Fruit fly (Drosophila melanogaster): Measurements from ENCODE around the gene mRpL21.
A peak's percentile ranks its signal among the peaks of the same experiment; 100 is the strongest.

The mRpL21 gene

dm6 chr3L:19260278-19260803, 5.5 kb upstream of the mRpL21 start, which contains the start of gene nes (continued):
- TF ChIP-seq toy (GFP tag; IDR thresholded peaks at IDR 0.05) (no peak), nmo (GFP tag; optimal IDR thresholded peaks at IDR 0.05) (no peak), CG7987 (GFP tag; optimal IDR thresholded peaks at IDR 0.05) (peak; percentile 40), CG1647 (GFP tag; optimal IDR thresholded peaks at IDR 0.05) (no peak), CoRest (tag; optimal IDR thresholded peaks at IDR 0.05) (peak; percentile 3), ssp (GFP tag; IDR thresholded peaks at IDR 0.05) (0 out of 2 replicates have a peak, but pooled peaks have one; percentile 41), CG10431 (GFP tag; optimal IDR thresholded peaks at IDR 0.05) (no peak), ara (GFP tag; IDR thresholded peaks at IDR 0.05) (no peak), BtbVII (GFP tag; optimal IDR thresholded peaks at IDR 0.05) (no peak), vfl (GFP tag; optimal IDR thresholded peaks at IDR 0.05) (no peak), tup (GFP tag; optimal IDR thresholded peaks at IDR 0.05) (no peak)

- peak; percentile 4 for TF ChIP-seq CG34376 (GFP tag; optimal IDR thresholded peaks at IDR 0.05)
- TF ChIP-seq grn (GFP tag; optimal IDR thresholded peaks at IDR 0.05): peak; percentile 77
- peak; percentile 80; the same call in 1 of the 2 replicates for TF ChIP-seq sens-2 (GFP tag; IDR thresholded peaks at IDR 0.05)
- peak; percentile 93 for TF ChIP-seq sug (tag; optimal IDR thresholded peaks at IDR 0.05)
- peak; percentile 44 for TF ChIP-seq Vsx1 (GFP tag; optimal IDR thresholded peaks at IDR 0.05)
- peak; percentile 27 for TF ChIP-seq CG10543 (GFP tag; optimal IDR thresholded peaks at IDR 0.05)
- TF ChIP-seq Pdp1 (GFP tag; optimal IDR thresholded peaks at IDR 0.05): peak in 1 of 2 experiments; percentile 63
- TF ChIP-seq Mrtf (GFP tag; IDR thresholded peaks at IDR 0.05): no peak
- peak; percentile 86 for TF ChIP-seq exex (tag; optimal IDR thresholded peaks at IDR 0.05)
- no peak for TF ChIP-seq CoRest (tag; optimal IDR thresholded peaks at IDR 0.05)
- TF ChIP-seq GATAe (GFP tag; conservative IDR thresholded peaks at IDR 0.05): 0 out of 2 replicates have a peak, but pooled peaks have one; percentile 31
- no peak for TF ChIP-seq CG4730 (GFP tag; IDR thresholded peaks at IDR 0.05)
Measured at dm6 chr3L:19258199-19258598, 3.3 kb upstream of the mRpL21 start.

- TF ChIP-seq Ptx1 (GFP tag; IDR thresholded peaks at IDR 0.05) (0 out of 2 replicates have a peak, but pooled peaks have one; percentile 28), Nf-YB (GFP tag; optimal IDR thresholded peaks at IDR 0.05) (no peak), unpg (GFP tag; optimal IDR thresholded peaks at IDR 0.05) (peak; percentile 24), CG7745 (tag; optimal IDR thresholded peaks at IDR 0.05) (no peak), az2 (GFP tag; optimal IDR thresholded peaks at IDR 0.05) (no peak), gcm2 (GFP tag; optimal IDR thresholded peaks at IDR 0.05) (no peak), CG8388 (GFP tag; optimal IDR thresholded peaks at IDR 0.05) (peak; percentile 41), Hr39 (optimal IDR thresholded peaks at IDR 0.05) (no peak), Fer1 (GFP tag; optimal IDR thresholded peaks at IDR 0.05) (peak; percentile 49), CG18476 (GFP tag; optimal IDR thresholded peaks at IDR 0.05) (no peak), CG2120 (GFP tag; optimal IDR thresholded peaks at IDR 0.05) (no peak), CG13424 (tag; optimal IDR thresholded peaks at IDR 0.05) (peak; percentile 26), CG2875 (GFP tag; optimal IDR thresholded peaks at IDR 0.05) (no peak), CG7928 (GFP tag; optimal IDR thresholded peaks at IDR 0.05) (no peak), CG5953 (GFP tag; IDR thresholded peaks at IDR 0.05) (no peak), Eip74EF (GFP tag; optimal IDR thresholded peaks at IDR 0.05) (no peak), Hmr (GFP tag; optimal IDR thresholded peaks at IDR 0.05) (peak; percentile 33), h (optimal IDR thresholded peaks at IDR 0.05) (no peak), CG2678 (tag; optimal IDR thresholded peaks at IDR 0.05) (peak; percentile 64), Ets65A (GFP tag) (peak; percentile 4), ATbp (GFP tag; optimal IDR thresholded peaks at IDR 0.05) (peak; percentile 1), Gug (GFP tag; IDR thresholded peaks at IDR 0.05) (no peak), sqz (GFP tag; optimal IDR thresholded peaks at IDR 0.05) (no peak), CG2712 (tag; optimal IDR thresholded peaks at IDR 0.05) (peak; percentile 55), Stat92E (GFP tag; optimal IDR thresholded peaks at IDR 0.05) (no peak), rib (GFP tag; IDR thresholded peaks at IDR 0.05) (no peak), slbo (GFP tag; IDR thresholded peaks at IDR 0.05) (0 out of 2 replicates have a peak, but pooled peaks have one; percentile 16)
Measured at dm6 chr3L:19251643-19252042, 3.2 kb downstream of the mRpL21 start.
